Fruit fly (Drosophila melanogaster) whole organism, embryonic: ENCODE results near the gene Prp31.

Experiments
- Asciz ChIP-seq: fragments of 200-800 bp; sonication (Bioruptor generic); optimal IDR thresholded peaks from 2 replicates; lab custom pipeline; 2017; ENCODE audit warnings: missing biosample characterization, mild to moderate bottlenecking, missing genetic modification characterization, missing genetic modification reagents
- CG11398 ChIP-seq: fragments of 200-800 bp; sonication (Bioruptor generic); optimal IDR thresholded peaks from 2 replicates; lab custom pipeline; 2016; ENCODE audit warnings: missing biosample characterization, missing genetic modification characterization
- CG11504 ChIP-seq: fragments of 200-800 bp; sonication (Bioruptor generic); optimal IDR thresholded peaks from 3 replicates; lab custom pipeline; 2019; ENCODE audit warnings: missing biosample characterization, mild to moderate bottlenecking, missing genetic modification characterization, moderate library complexity
- CG12236 ChIP-seq: fragments of 200-800 bp; sonication (Bioruptor generic); optimal IDR thresholded peaks from 2 replicates; lab custom pipeline; 2016; ENCODE audit warnings: missing biosample characterization, missing genetic modification characterization
- CG13624 ChIP-seq: fragments of 200-800 bp; sonication (Bioruptor generic); optimal IDR thresholded peaks from 2 replicates; lab custom pipeline; 2016; ENCODE audit warnings: missing biosample characterization, missing genetic modification characterization
- CG15696 ChIP-seq: fragments of 200-800 bp; sonication (Bioruptor generic); optimal IDR thresholded peaks from 2 replicates; lab custom pipeline; 2019; ENCODE audit warnings: missing biosample characterization, mild to moderate bottlenecking, missing genetic modification characterization, moderate library complexity
- CG2120 ChIP-seq: fragments of 200-800 bp; sonication (Bioruptor generic); optimal IDR thresholded peaks from 3 replicates; lab custom pipeline; 2016; ENCODE audit warnings: missing biosample characterization, missing genetic modification characterization
- CG2202 ChIP-seq: fragments of 200-800 bp; sonication (Bioruptor generic); optimal IDR thresholded peaks from 2 replicates; lab custom pipeline; 2018; ENCODE audit warnings: missing biosample characterization, mild to moderate bottlenecking, missing genetic modification characterization
- CG31441 ChIP-seq: fragments of 200-800 bp; sonication (Bioruptor generic); IDR thresholded peaks from 2 replicates; pipeline ENCODE4 v1.3.6; 2022; ENCODE audit warnings: missing biosample characterization, missing genetic modification characterization
- CG4360 ChIP-seq: fragments of 200-800 bp; sonication (Bioruptor generic); IDR thresholded peaks from 2 replicates; pipeline ENCODE4 v1.3.6; 2022; ENCODE audit warnings: missing biosample characterization, missing genetic modification characterization
- CG4617 ChIP-seq: fragments of 200-800 bp; sonication (Bioruptor generic); optimal IDR thresholded peaks from 3 replicates; lab custom pipeline; 2016; ENCODE audit warnings: missing biosample characterization, missing genetic modification characterization, borderline replicate concordance
- CG5245 ChIP-seq: fragments of 200-800 bp; sonication (Bioruptor generic); optimal IDR thresholded peaks from 3 replicates; lab custom pipeline; 2016; ENCODE audit warnings: missing biosample characterization, missing genetic modification characterization
- CG6254 ChIP-seq: fragments of 200-800 bp; sonication (Bioruptor generic); optimal IDR thresholded peaks from 3 replicates; lab custom pipeline; 2017; ENCODE audit warnings: mild to moderate bottlenecking, missing biosample characterization, missing genetic modification reagents, missing genetic modification characterization
- CG6689 ChIP-seq: fragments of 200-800 bp; sonication (Bioruptor generic); IDR thresholded peaks from 2 replicates; pipeline ENCODE4 v1.3.6; 2022; ENCODE audit warnings: missing biosample characterization, missing genetic modification characterization
- CG6854 ChIP-seq: fragments of 200-800 bp; sonication (Bioruptor generic); optimal IDR thresholded peaks from 3 replicates; lab custom pipeline; 2017; ENCODE audit warnings: missing biosample characterization, mild to moderate bottlenecking, missing genetic modification characterization
- CG8924 ChIP-seq: fragments of 200-800 bp; optimal IDR thresholded peaks from 3 replicates; lab custom pipeline; 2019; ENCODE audit warnings: missing biosample characterization, mild to moderate bottlenecking, missing genetic modification characterization, moderate library complexity
- CG9727 ChIP-seq: fragments of 200-800 bp; sonication (Bioruptor generic); optimal IDR thresholded peaks from 3 replicates; lab custom pipeline; 2017; ENCODE audit warnings: missing biosample characterization, mild to moderate bottlenecking, missing genetic modification characterization
- Camta ChIP-seq: fragments of 200-800 bp; sonication (Bioruptor generic); optimal IDR thresholded peaks from 2 replicates; lab custom pipeline; 2016; ENCODE audit warnings: missing biosample characterization, missing genetic modification characterization
- D19A ChIP-seq: fragments of 200-800 bp; optimal IDR thresholded peaks from 3 replicates; lab custom pipeline; 2019; ENCODE audit warnings: missing biosample characterization, mild to moderate bottlenecking, missing genetic modification characterization, moderate library complexity
- Doc2 ChIP-seq: fragments of 200-800 bp; sonication (Bioruptor generic); IDR thresholded peaks from 2 replicates; pipeline ENCODE4 v1.3.6; 2022; ENCODE audit warnings: missing biosample characterization, missing genetic modification characterization
- Gsc ChIP-seq: fragments of 200-800 bp; sonication (Bioruptor generic); IDR thresholded peaks from 2 replicates; pipeline ENCODE4 v1.3.6; 2022; ENCODE audit warnings: missing biosample characterization, missing genetic modification characterization
- Hr39 ChIP-seq: fragments of >200 bp; optimal IDR thresholded peaks from 2 replicates; lab custom pipeline; 2017
- Max ChIP-seq: fragments of 200-800 bp; sonication (Bioruptor generic); optimal IDR thresholded peaks from 2 replicates; lab custom pipeline; 2016; ENCODE audit warnings: missing biosample characterization, mild to moderate bottlenecking, missing genetic modification characterization
- NC2β ChIP-seq: fragments of 200-800 bp; sonication (Bioruptor generic); optimal IDR thresholded peaks from 2 replicates; lab custom pipeline; 2016; ENCODE audit warnings: missing biosample characterization, missing genetic modification characterization
- NK7.1 ChIP-seq: fragments of 200-800 bp; sonication (Bioruptor generic); optimal IDR thresholded peaks from 3 replicates; lab custom pipeline; 2016; ENCODE audit warnings: missing biosample characterization, missing genetic modification characterization
- Oli ChIP-seq: fragments of 200-800 bp; sonication (Bioruptor generic); optimal IDR thresholded peaks from 2 replicates; lab custom pipeline; 2018; ENCODE audit warnings: missing biosample characterization, mild to moderate bottlenecking, missing genetic modification characterization, moderate library complexity
- Ssrp ChIP-seq: fragments of 200-800 bp; sonication (Bioruptor generic); optimal IDR thresholded peaks from 2 replicates; lab custom pipeline; 2018; ENCODE audit warnings: missing biosample characterization, mild to moderate bottlenecking, missing genetic modification characterization, moderate library complexity
- Trl ChIP-seq, 3 experiments: fragments of >200 bp in 2 of 3; fragments of 200-800 bp in 1 of 3; sonication (Bioruptor generic) in 1 of 3; optimal IDR thresholded peaks; 2 replicates in 1 of 3; 3 replicates in 2 of 3; lab custom pipeline; 2016 to 2017; ENCODE audit warnings: missing biosample characterization in 1 of 3, missing genetic modification characterization in 1 of 3
- ato ChIP-seq: fragments of 200-800 bp; sonication (Bioruptor generic); IDR thresholded peaks from 2 replicates; pipeline ENCODE4 v1.3.6; 2022; ENCODE audit warnings: missing biosample characterization, missing genetic modification characterization; ENCODE audit not compliant: partially characterized antibody
- dmrt11E ChIP-seq: fragments of 200-800 bp; sonication (Bioruptor generic); optimal IDR thresholded peaks from 3 replicates; lab custom pipeline; 2018; ENCODE audit warnings: missing biosample characterization, mild to moderate bottlenecking, missing genetic modification characterization, moderate library complexity
- dmrt99B ChIP-seq: fragments of 200-800 bp; sonication (Bioruptor generic); optimal IDR thresholded peaks from 2 replicates; lab custom pipeline; 2018; ENCODE audit warnings: missing biosample characterization, mild to moderate bottlenecking, missing genetic modification characterization, moderate library complexity
- fu2 ChIP-seq: fragments of 200-800 bp; sonication (Bioruptor generic); optimal IDR thresholded peaks from 2 replicates; lab custom pipeline; 2016; ENCODE audit warnings: missing biosample characterization, missing genetic modification characterization
- gem ChIP-seq: fragments of 200-800 bp; sonication (Bioruptor generic); optimal IDR thresholded peaks from 2 replicates; lab custom pipeline; 2019; ENCODE audit warnings: missing biosample characterization, mild to moderate bottlenecking, missing genetic modification characterization, moderate library complexity
- h ChIP-seq: fragments of >200 bp; optimal IDR thresholded peaks from 2 replicates; lab custom pipeline; 2017
- hbn ChIP-seq: fragments of 200-800 bp; sonication (Bioruptor generic); IDR thresholded peaks from 2 replicates; pipeline ENCODE4 v1.3.6; 2022; ENCODE audit warnings: missing biosample characterization, missing genetic modification characterization; ENCODE audit not compliant: partially characterized antibody
- lov ChIP-seq, 2 experiments: fragments of 200-800 bp in 1 of 2; fragments of >200 bp in 1 of 2; sonication (Bioruptor generic) in 1 of 2; IDR thresholded peaks in 1 of 2; optimal IDR thresholded peaks in 1 of 2; 2 replicates in 1 of 2; 3 replicates in 1 of 2; pipeline versions ENCODE4 v1.3.6 to Lab custom; 2017 to 2022; ENCODE audit warnings: missing biosample characterization in 1 of 2, missing genetic modification characterization in 1 of 2
- nau ChIP-seq: fragments of 200-800 bp; sonication (Bioruptor generic); optimal IDR thresholded peaks from 3 replicates; lab custom pipeline; 2017; ENCODE audit warnings: missing biosample characterization, mild to moderate bottlenecking, missing genetic modification characterization, missing genetic modification reagents
- nmo ChIP-seq: fragments of 200-800 bp; sonication (Bioruptor generic); optimal IDR thresholded peaks from 2 replicates; lab custom pipeline; 2018; ENCODE audit warnings: missing biosample characterization, mild to moderate bottlenecking, missing genetic modification characterization, moderate library complexity
- odd ChIP-seq: fragments of 200-800 bp; sonication (Bioruptor generic); optimal IDR thresholded peaks from 2 replicates; lab custom pipeline; 2017; ENCODE audit warnings: missing biosample characterization, mild to moderate bottlenecking, missing genetic modification characterization
- phol ChIP-seq: fragments of 200-800 bp; sonication (Bioruptor generic); optimal IDR thresholded peaks from 3 replicates; lab custom pipeline; 2018; ENCODE audit warnings: missing biosample characterization, mild to moderate bottlenecking, missing genetic modification characterization, moderate library complexity
- rib ChIP-seq: fragments of 200-800 bp; sonication (Bioruptor generic); IDR thresholded peaks from 2 replicates; pipeline ENCODE4 v1.3.6; 2022; ENCODE audit warnings: missing biosample characterization, missing genetic modification characterization
- scrt ChIP-seq: fragments of 200-800 bp; sonication (Bioruptor generic); optimal IDR thresholded peaks from 2 replicates; lab custom pipeline; 2018; ENCODE audit warnings: missing biosample characterization, mild to moderate bottlenecking, missing genetic modification characterization, moderate library complexity
- sens ChIP-seq: fragments of 200-800 bp; sonication (Bioruptor generic); peaks from one replicate; lab custom pipeline; 2016; ENCODE audit warnings: missing biosample characterization, missing genetic modification characterization
- seq ChIP-seq: fragments of 200-800 bp; sonication (Bioruptor generic); IDR thresholded peaks from 2 replicates; pipeline ENCODE4 v1.3.6; 2022; ENCODE audit warnings: missing biosample characterization, missing genetic modification characterization
- sna ChIP-seq: fragments of 200-800 bp; sonication (Bioruptor generic); IDR thresholded peaks from 2 replicates; pipeline ENCODE4 v1.3.6; 2022; ENCODE audit warnings: missing biosample characterization, missing genetic modification characterization; ENCODE audit not compliant: partially characterized antibody
- tx ChIP-seq: fragments of 200-800 bp; sonication (Bioruptor generic); optimal IDR thresholded peaks from 2 replicates; lab custom pipeline; 2016; ENCODE audit warnings: missing biosample characterization, missing genetic modification characterization
- z ChIP-seq: fragments of 200-800 bp; sonication (Bioruptor generic); IDR thresholded peaks from 3 replicates; pipeline ENCODE4 v1.3.6; 2022; ENCODE audit warnings: missing biosample characterization, missing genetic modification characterization
- zfh1 ChIP-seq: fragments of 200-800 bp; sonication (Bioruptor generic); IDR thresholded peaks from 3 replicates; pipeline ENCODE4 v1.3.6; 2022; ENCODE audit warnings: missing biosample characterization, missing genetic modification characterization

The Prp31 gene

DNA sequence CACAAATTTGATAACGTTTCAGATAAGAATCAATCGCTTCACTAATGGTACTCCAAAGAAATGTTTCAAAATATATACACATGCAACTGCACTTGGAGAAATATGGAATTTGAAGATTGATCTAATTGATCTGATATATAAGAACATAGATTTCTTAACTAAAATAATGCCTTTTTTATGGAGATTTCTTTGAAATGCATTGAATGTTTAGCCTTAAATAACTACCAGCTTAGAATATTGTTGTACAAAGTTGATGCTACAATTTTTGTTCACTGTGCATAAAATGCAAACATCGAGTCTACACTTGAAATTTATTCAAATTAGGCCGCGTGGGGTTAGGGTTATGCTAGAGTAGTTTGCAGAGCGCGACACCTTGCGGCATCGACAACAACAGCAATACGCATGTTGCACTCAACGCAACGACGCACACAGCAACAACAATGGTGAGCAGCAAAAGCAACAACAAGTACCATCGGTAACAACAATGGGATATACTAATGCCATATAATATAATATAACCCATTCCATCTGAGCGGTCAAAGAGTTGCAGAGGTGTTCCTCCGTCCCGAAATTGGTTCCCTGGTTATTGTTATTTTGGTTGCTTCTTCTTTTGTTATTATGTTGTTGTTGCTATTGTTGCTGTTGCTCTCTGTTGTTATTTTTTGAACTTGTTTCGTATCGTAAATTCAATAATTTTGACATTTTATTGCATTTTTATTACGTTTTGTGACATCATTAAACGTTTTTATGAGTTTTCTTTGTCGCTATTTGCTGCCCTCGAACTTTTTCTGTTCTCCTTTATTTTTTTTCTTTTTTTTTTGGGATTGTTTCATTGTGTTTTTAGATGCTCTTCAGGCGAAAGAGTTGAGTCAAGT is 40.6 kb downstream of the Prp31 start (continued):
- TF ChIP-seq D19A (tag; lab: Kevin White, UChicago) (peak; percentile 15), CG4617 (GFP tag; lab: Kevin White, UChicago) (no peak), CG12236 (GFP tag; lab: Kevin White, UChicago) (peak; percentile 10), CG6854 (GFP tag; lab: Kevin White, UChicago) (no peak), fu2 (GFP tag; lab: Kevin White, UChicago) (no peak), seq (GFP tag; lab: Robert Waterston, UW) (no peak), phol (tag; lab: Kevin White, UChicago) (peak; percentile 61), nau (no peak), CG8924 (tag; lab: Kevin White, UChicago) (peak; percentile 13), Trl (optimal IDR thresholded peaks at IDR 0.05; lab: Kevin White, UChicago) (no peak), Trl (GFP tag; optimal IDR thresholded peaks at IDR 0.05; lab: Kevin White, UChicago) (peak; percentile 27), CG15696 (peak; percentile 13), hbn (GFP tag; lab: Robert Waterston, UW) (no peak), zfh1 (GFP tag; lab: Robert Waterston, UW) (peak; percentile 50; the same call in 1 of the 3 replicates), CG2120 (GFP tag; lab: Kevin White, UChicago) (no peak), tx (GFP tag; lab: Kevin White, UChicago) (no peak), ato (GFP tag; lab: Robert Waterston, UW) (no peak), sna (no peak), CG6254 (GFP tag; lab: Kevin White, UChicago) (peak; percentile 11), dmrt99B (tag; lab: Kevin White, UChicago) (peak; percentile 25), Oli (tag; lab: Kevin White, UChicago) (peak; percentile 23), h (lab: Kevin White, UChicago) (no peak), Doc2 (GFP tag; lab: Robert Waterston, UW) (no peak), CG4360 (GFP tag; lab: Robert Waterston, UW) (peak; percentile 91), gem (peak; percentile 64), Camta (GFP tag; lab: Kevin White, UChicago) (peak; percentile 10), NC2β (GFP tag; lab: Kevin White, UChicago) (peak; percentile 20), Asciz (GFP tag; lab: Kevin White, UChicago) (peak; percentile 11), CG6689 (GFP tag; lab: Robert Waterston, UW) (peak; percentile 44; the same call in 1 of the 2 replicates), Gsc (GFP tag; lab: Robert Waterston, UW) (no peak), CG13624 (GFP tag; lab: Kevin White, UChicago) (no peak), Ssrp (tag; lab: Kevin White, UChicago) (peak; percentile 4), odd (GFP tag; lab: Kevin White, UChicago) (no peak), Max (GFP tag; lab: Kevin White, UChicago) (no peak), CG31441 (GFP tag; lab: Robert Waterston, UW) (0 out of 2 replicates have a peak, but pooled peaks have one; percentile 39), NK7.1 (GFP tag; lab: Kevin White, UChicago) (no peak), CG9727 (GFP tag; lab: Kevin White, UChicago) (peak; percentile 59), dmrt11E (peak; percentile 84), lov (optimal IDR thresholded peaks at IDR 0.05; lab: Kevin White, UChicago) (no peak), lov (GFP tag; IDR thresholded peaks at IDR 0.05; lab: Robert Waterston, UW) (no peak), Hr39 (lab: Kevin White, UChicago) (no peak), CG5245 (GFP tag; lab: Kevin White, UChicago) (peak; percentile 20), nmo (GFP tag; lab: Kevin White, UChicago) (peak; percentile 34), rib (no peak), z (no peak), sens (GFP tag; lab: Kevin White, UChicago) (peak; percentile 93), CG2202 (tag; lab: Kevin White, UChicago) (peak; percentile 29), CG11398 (no peak), CG11504 (tag; lab: Kevin White, UChicago) (peak; percentile 37), scrt (GFP tag; lab: Kevin White, UChicago) (no peak)
